Worm (Caenorhabditis elegans) whole organism, L3 larva: Measurements from ENCODE around the gene srh-172.
A peak's percentile ranks its signal among the peaks of the same experiment; 100 is the strongest.

Source experiments
- R02D3.7 ChIP-seq: fragments of 150-350 bp; optimal IDR thresholded peaks from 2 replicates; lab custom pipeline; 2014; ENCODE audit warnings: missing biosample characterization, missing genetic modification characterization
- ZK546.5 ChIP-seq: sonication (generic microtip); optimal IDR thresholded peaks from 2 replicates; lab custom pipeline; 2017; ENCODE audit warnings: missing biosample characterization, missing genetic modification characterization
- aly-2 ChIP-seq: fragments of 150-350 bp; optimal IDR thresholded peaks from 2 replicates; lab custom pipeline; 2014; ENCODE audit warnings: missing biosample characterization, missing genetic modification characterization
- ama-1 ChIP-seq: fragments of 150-350 bp; optimal IDR thresholded peaks from 2 replicates; lab custom pipeline; 2018
- ceh-16 ChIP-seq: sonication (generic microtip); optimal IDR thresholded peaks from 2 replicates; lab custom pipeline; 2017; ENCODE audit warnings: missing biosample characterization, missing genetic modification characterization
- ceh-28 ChIP-seq: fragments of 150-350 bp; optimal IDR thresholded peaks from 2 replicates; lab custom pipeline; 2014; ENCODE audit warnings: missing biosample characterization, missing genetic modification reagents, missing genetic modification characterization
- ceh-82 ChIP-seq: fragments of 150-350 bp; optimal IDR thresholded peaks from 2 replicates; lab custom pipeline; 2014; ENCODE audit warnings: missing biosample characterization, missing genetic modification characterization
- ceh-9 ChIP-seq: sonication (generic microtip); optimal IDR thresholded peaks from 2 replicates; lab custom pipeline; 2018; ENCODE audit warnings: missing biosample characterization, missing genetic modification characterization
- daf-12 ChIP-seq: fragments of 150-350 bp; optimal IDR thresholded peaks from 2 replicates; lab custom pipeline; 2014; ENCODE audit warnings: missing biosample characterization, missing genetic modification reagents, missing genetic modification characterization
- egl-27 ChIP-seq: sonication (generic microtip); optimal IDR thresholded peaks from 4 replicates; lab custom pipeline; 2017; ENCODE audit warnings: missing biosample characterization, missing genetic modification reagents, missing genetic modification characterization
- egl-5 ChIP-seq: fragments of 150-350 bp; optimal IDR thresholded peaks from 2 replicates; lab custom pipeline; 2017; ENCODE audit warnings: missing biosample characterization, missing genetic modification reagents, missing genetic modification characterization, inconsistent platforms
- elt-1 ChIP-seq: fragments of 150-350 bp; optimal IDR thresholded peaks from 2 replicates; lab custom pipeline; 2014; ENCODE audit warnings: missing biosample characterization, missing genetic modification characterization
- elt-2 ChIP-seq: sonication (generic microtip); optimal IDR thresholded peaks from 2 replicates; lab custom pipeline; 2016; ENCODE audit warnings: missing genetic modification reagents, mild to moderate bottlenecking, missing genetic modification characterization, missing compliant biosample characterization
- elt-3 ChIP-seq, 3 experiments: fragments of 150-350 bp in 1 of 3; sonication (generic microtip) in 2 of 3; optimal IDR thresholded peaks; 2 replicates in 2 of 3; 4 replicates in 1 of 3; lab custom pipeline; 2014 to 2017; ENCODE audit warnings: missing biosample characterization in 3 of 3, missing genetic modification characterization in 3 of 3
- eor-1 ChIP-seq, 2 experiments: fragments of 150-350 bp; optimal IDR thresholded peaks; 2 replicates each; lab custom pipeline; 2014 to 2018; ENCODE audit warnings: missing biosample characterization in 2 of 2, missing genetic modification characterization in 2 of 2
- fkh-10 ChIP-seq: sonication (generic microtip); optimal IDR thresholded peaks from 2 replicates; lab custom pipeline; 2017; ENCODE audit warnings: missing biosample characterization, missing genetic modification reagents, missing genetic modification characterization
- fkh-2 ChIP-seq: fragments of 150-350 bp; optimal IDR thresholded peaks from 2 replicates; lab custom pipeline; 2014; ENCODE audit warnings: missing biosample characterization, missing genetic modification reagents, missing genetic modification characterization
- fos-1 ChIP-seq: fragments of 150-350 bp; optimal IDR thresholded peaks from 2 replicates; lab custom pipeline; 2014; ENCODE audit warnings: missing biosample characterization, missing genetic modification characterization
- hmg-11 ChIP-seq: sonication (generic microtip); optimal IDR thresholded peaks from 2 replicates; lab custom pipeline; 2016; ENCODE audit warnings: missing genetic modification characterization, missing compliant biosample characterization
- jun-1 ChIP-seq: fragments of 150-350 bp; optimal IDR thresholded peaks from 2 replicates; lab custom pipeline; 2014; ENCODE audit warnings: missing biosample characterization, missing genetic modification reagents, missing genetic modification characterization
- lin-15B ChIP-seq: fragments of 150-350 bp; optimal IDR thresholded peaks from 2 replicates; lab custom pipeline; 2014; ENCODE audit warnings: missing biosample characterization, missing genetic modification characterization
- lin-39 ChIP-seq: fragments of 150-350 bp; optimal IDR thresholded peaks from 2 replicates; lab custom pipeline; 2018; ENCODE audit warnings: missing biosample characterization, missing genetic modification reagents, missing genetic modification characterization
- lsy-12 ChIP-seq: sonication (generic microtip); optimal IDR thresholded peaks from 2 replicates; lab custom pipeline; 2016; ENCODE audit warnings: mild to moderate bottlenecking, missing genetic modification characterization, missing compliant biosample characterization
- mdl-1 ChIP-seq: fragments of 150-350 bp; optimal IDR thresholded peaks from 2 replicates; lab custom pipeline; 2014; ENCODE audit warnings: missing biosample characterization, missing genetic modification characterization
- mml-1 ChIP-seq: fragments of 150-350 bp; sonication (generic microtip); optimal IDR thresholded peaks from 3 replicates; lab custom pipeline; 2014; ENCODE audit warnings: missing biosample characterization, missing genetic modification characterization
- nfya-1 ChIP-seq: sonication (generic microtip); optimal IDR thresholded peaks from 2 replicates; lab custom pipeline; 2017; ENCODE audit warnings: missing genetic modification characterization, mild to moderate bottlenecking, missing compliant biosample characterization, antibody characterized with exemption, moderate library complexity; ENCODE audit not compliant: insufficient read depth
- nhr-11 ChIP-seq: fragments of 150-350 bp; optimal IDR thresholded peaks from 2 replicates; lab custom pipeline; 2014; ENCODE audit warnings: missing biosample characterization, missing genetic modification characterization
- nhr-12 ChIP-seq: fragments of 150-350 bp; optimal IDR thresholded peaks from 2 replicates; lab custom pipeline; 2014; ENCODE audit warnings: missing biosample characterization, missing genetic modification characterization
- nhr-23 ChIP-seq: fragments of 150-350 bp; optimal IDR thresholded peaks from 2 replicates; lab custom pipeline; 2014; ENCODE audit warnings: missing biosample characterization, missing genetic modification reagents, missing genetic modification characterization
- nhr-237 ChIP-seq: fragments of 150-350 bp; optimal IDR thresholded peaks from 2 replicates; lab custom pipeline; 2014; ENCODE audit warnings: missing biosample characterization, missing genetic modification characterization
- nhr-25 ChIP-seq: sonication (generic microtip); optimal IDR thresholded peaks from 2 replicates; lab custom pipeline; 2017; ENCODE audit warnings: missing biosample characterization, missing genetic modification characterization
- nhr-28 ChIP-seq: fragments of 150-350 bp; optimal IDR thresholded peaks from 2 replicates; lab custom pipeline; 2014; ENCODE audit warnings: missing biosample characterization, missing genetic modification characterization
- nhr-43 ChIP-seq: sonication (generic microtip); optimal IDR thresholded peaks from 2 replicates; lab custom pipeline; 2016; ENCODE audit warnings: mild to moderate bottlenecking, missing genetic modification characterization, missing compliant biosample characterization; ENCODE audit not compliant: poor library complexity, severe bottlenecking
- nhr-67 ChIP-seq: fragments of 150-350 bp; optimal IDR thresholded peaks from 2 replicates; lab custom pipeline; 2014; ENCODE audit warnings: missing biosample characterization, missing genetic modification characterization
- nhr-76 ChIP-seq: fragments of 150-350 bp; sonication (generic microtip); optimal IDR thresholded peaks from 5 replicates; lab custom pipeline; 2014; ENCODE audit warnings: missing biosample characterization, missing genetic modification characterization
- nhr-77 ChIP-seq: fragments of 150-350 bp; optimal IDR thresholded peaks from 2 replicates; lab custom pipeline; 2014; ENCODE audit warnings: missing biosample characterization, missing genetic modification characterization
- pha-4 ChIP-seq: fragments of 150-350 bp; optimal IDR thresholded peaks from 2 replicates; lab custom pipeline; 2014; ENCODE audit warnings: missing biosample characterization, missing genetic modification reagents, missing genetic modification characterization
- pqm-1 ChIP-seq: fragments of 150-350 bp; optimal IDR thresholded peaks from 2 replicates; lab custom pipeline; 2017; ENCODE audit warnings: missing biosample characterization, missing genetic modification characterization, inconsistent platforms
- sea-2 ChIP-seq: fragments of 150-350 bp; sonication (generic microtip); optimal IDR thresholded peaks from 4 replicates; lab custom pipeline; 2014; ENCODE audit warnings: missing biosample characterization, missing genetic modification reagents, missing genetic modification characterization
- skn-1 ChIP-seq: fragments of 150-350 bp; optimal IDR thresholded peaks from 2 replicates; lab custom pipeline; 2014; ENCODE audit warnings: missing biosample characterization, missing genetic modification characterization
- snpc-4 ChIP-seq: fragments of 150-350 bp; optimal IDR thresholded peaks from 2 replicates; lab custom pipeline; 2014; ENCODE audit warnings: missing biosample characterization, missing genetic modification characterization
- tbx-2 ChIP-seq: sonication (generic microtip); optimal IDR thresholded peaks from 2 replicates; lab custom pipeline; 2016; ENCODE audit warnings: mild to moderate bottlenecking, missing genetic modification characterization, missing compliant biosample characterization
- unc-39 ChIP-seq: sonication (generic microtip); optimal IDR thresholded peaks from 4 replicates; lab custom pipeline; 2017; ENCODE audit warnings: missing biosample characterization, missing genetic modification characterization
- unc-62 ChIP-seq: fragments of 150-350 bp; sonication (generic microtip); optimal IDR thresholded peaks from 4 replicates; lab custom pipeline; 2014; ENCODE audit warnings: missing biosample characterization, missing genetic modification reagents, missing genetic modification characterization
- zag-1 ChIP-seq: fragments of 150-350 bp; optimal IDR thresholded peaks from 2 replicates; lab custom pipeline; 2014; ENCODE audit warnings: missing biosample characterization, missing genetic modification characterization
- ztf-11 ChIP-seq: fragments of 150-350 bp; optimal IDR thresholded peaks from 2 replicates; lab custom pipeline; 2014; ENCODE audit warnings: missing biosample characterization, missing genetic modification characterization
- ztf-4 ChIP-seq: fragments of 150-350 bp; optimal IDR thresholded peaks from 2 replicates; lab custom pipeline; 2014; ENCODE audit warnings: missing biosample characterization, missing genetic modification characterization

srh-172 gene

DNA sequence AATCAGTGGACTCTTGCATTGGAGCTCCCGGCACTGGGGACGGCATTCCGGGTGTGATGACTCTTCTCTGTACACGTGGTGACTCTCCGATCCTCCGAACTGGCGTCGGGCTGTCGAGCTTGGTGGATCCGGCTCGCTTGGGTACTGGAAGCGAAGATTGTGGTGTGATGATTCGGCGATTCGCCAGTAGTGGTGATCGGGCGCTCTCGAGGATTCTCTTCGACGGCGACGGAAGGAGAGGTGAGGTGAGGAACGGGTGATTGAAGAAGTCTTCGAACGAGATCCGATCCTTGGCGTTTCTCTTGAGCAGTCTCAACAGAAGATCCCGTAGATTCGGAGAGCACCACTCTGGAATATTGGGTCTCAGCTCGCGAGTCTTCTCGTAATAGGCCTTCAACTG lies 41.8 kb downstream of the srh-172 start:
- no peak for TF ChIP-seq mml-1 (tag; lab: Kevin White, UChicago)

DNA sequence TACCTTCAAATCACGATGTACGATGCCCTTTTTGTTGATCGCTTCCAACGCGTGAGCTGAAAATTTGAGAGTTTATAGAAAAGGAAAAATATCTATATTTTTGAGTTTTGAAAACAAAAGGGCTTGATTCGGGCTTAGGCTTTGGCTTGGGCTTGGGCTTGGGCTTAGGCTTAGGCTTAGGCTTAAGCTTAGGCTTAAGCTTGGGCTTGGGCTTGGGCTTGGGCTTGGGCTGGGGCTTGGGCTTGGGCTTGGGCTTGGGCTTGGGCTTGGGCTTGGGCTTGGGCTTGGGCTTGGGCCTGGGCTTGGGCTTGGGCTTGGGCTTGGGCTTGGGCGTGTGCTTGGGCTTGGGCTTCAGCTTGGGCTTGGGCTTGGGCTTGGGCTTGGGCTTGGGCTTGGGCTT lies 43.4 kb downstream of the srh-172 start:
- no peak for TF ChIP-seq ceh-16 (tag; lab: Kevin White, UChicago)
- TF ChIP-seq nhr-76 (tag; lab: Kevin White, UChicago) = no peak

ce11 chrV:20004385-20004784 lies 45.5 kb downstream of the srh-172 start, which contains the start of gene unc-51:
Gene unc-51, minus strand, starts transcription at chrV:20004485.
- TF ChIP-seq ama-1 (no peak), elt-2 (tag; lab: Kevin White, UChicago) (peak; percentile 7), snpc-4 (tag; lab: Kevin White, UChicago) (no peak), pha-4 (tag; lab: Kevin White, UChicago) (peak; percentile 12)

- TF ChIP-seq elt-2 (tag; lab: Kevin White, UChicago) = peak; percentile 50
- TF ChIP-seq ama-1 = peak; percentile 26
- peak; percentile 17 for TF ChIP-seq ceh-82 (tag; lab: Kevin White, UChicago)
- peak; percentile 90 for TF ChIP-seq ceh-28 (tag; lab: Kevin White, UChicago)
- no peak for TF ChIP-seq ztf-4 (tag; lab: Kevin White, UChicago)
- TF ChIP-seq elt-3 (tag; optimal IDR thresholded peaks at IDR 0.05; lab: Kevin White, UChicago) = no peak
- TF ChIP-seq lsy-12 (tag; lab: Kevin White, UChicago) = no peak
- no peak for TF ChIP-seq nhr-67 (tag; lab: Kevin White, UChicago)
- peak; percentile 7 for TF ChIP-seq lin-15B (tag; lab: Kevin White, UChicago)
- TF ChIP-seq nhr-11 (tag; lab: Kevin White, UChicago) = no peak
- no peak for TF ChIP-seq daf-12 (tag; lab: Kevin White, UChicago)
- peak; percentile 7 for TF ChIP-seq pqm-1 (tag; lab: Kevin White, UChicago)
- no peak for TF ChIP-seq mml-1 (tag; lab: Kevin White, UChicago)
- TF ChIP-seq mdl-1 (tag; lab: Kevin White, UChicago) = peak; percentile 65
- TF ChIP-seq hmg-11 (tag; lab: Kevin White, UChicago) = peak; percentile 93
- no peak for TF ChIP-seq ceh-9 (tag; lab: Kevin White, UChicago)
- TF ChIP-seq zag-1 (tag; lab: Kevin White, UChicago) = no peak
- TF ChIP-seq fos-1 (tag; lab: Kevin White, UChicago) = no peak
- no peak for TF ChIP-seq skn-1 (tag; lab: Kevin White, UChicago)
- TF ChIP-seq lin-39 (tag; lab: Kevin White, UChicago) = peak; percentile 87
- no peak for TF ChIP-seq ceh-16 (tag; lab: Kevin White, UChicago)
- no peak for TF ChIP-seq egl-27 (tag; lab: Kevin White, UChicago)
- peak; percentile 48 for TF ChIP-seq unc-62 (GFP tag; lab: Kevin White, UChicago)
- no peak for TF ChIP-seq eor-1 (tag; optimal IDR thresholded peaks at IDR 0.05; lab: Kevin White, UChicago)
- no peak for TF ChIP-seq nhr-12 (tag; lab: Kevin White, UChicago)
- peak; percentile 32 for TF ChIP-seq snpc-4 (tag; lab: Kevin White, UChicago)
- no peak for TF ChIP-seq fkh-2 (tag; lab: Kevin White, UChicago)
- TF ChIP-seq fkh-10 (GFP tag; lab: Kevin White, UChicago) = peak; percentile 68
- TF ChIP-seq ZK546.5 (tag; lab: Kevin White, UChicago) = no peak
- TF ChIP-seq tbx-2 = peak; percentile 13
- peak; percentile 74 for TF ChIP-seq pha-4 (tag; lab: Kevin White, UChicago)
- no peak for TF ChIP-seq nhr-76 (tag; lab: Kevin White, UChicago)
- no peak for TF ChIP-seq nhr-237 (tag; lab: Kevin White, UChicago)
- no peak for TF ChIP-seq elt-1 (tag; lab: Kevin White, UChicago)
- TF ChIP-seq R02D3.7 = peak; percentile 37
- TF ChIP-seq unc-39 (tag; lab: Kevin White, UChicago) = no peak
- no peak for TF ChIP-seq aly-2 (tag; lab: Kevin White, UChicago)
- TF ChIP-seq nhr-43 (tag; lab: Kevin White, UChicago) = no peak
- TF ChIP-seq nhr-25 (tag; lab: Kevin White, UChicago) = peak; percentile 34
- peak; percentile 89 for TF ChIP-seq nfya-1
- TF ChIP-seq ztf-11 (tag; lab: Kevin White, UChicago) = no peak
- peak; percentile 42 for TF ChIP-seq nhr-23 (tag; lab: Kevin White, UChicago)
- peak; percentile 41 for TF ChIP-seq jun-1 (tag; lab: Kevin White, UChicago)
- TF ChIP-seq egl-5 (tag; lab: Kevin White, UChicago) = peak; percentile 36
- TF ChIP-seq nhr-77 (tag; lab: Kevin White, UChicago) = no peak
- no peak for TF ChIP-seq nhr-28 (tag; lab: Kevin White, UChicago)
- TF ChIP-seq sea-2 (GFP tag; lab: Kevin White, UChicago) = peak; percentile 30
- TF ChIP-seq, all 47 proteins: peak for 21
Observed at ce11 chrV:20005724-20006132, 46.9 kb downstream of the srh-172 start.
